Worm (Caenorhabditis elegans): ENCODE results near the gene mpz-6.
"Not testable (repeated sequence)": the region's sequence is repeated elsewhere in the genome, so short reads cannot be mapped to it uniquely, and the experiment has no call there.

Gene mpz-6

ce11 chrII:9407020-9407419, at the start of gene mpz-6:
Gene mpz-6, minus strand, starts transcription at chrII:9407120.
- no peak for TF ChIP-seq ceh-28 (tag; optimal IDR thresholded peaks at IDR 0.05)
- no peak for TF ChIP-seq daf-12 (tag; optimal IDR thresholded peaks at IDR 0.05)
- TF ChIP-seq egl-27 (tag; optimal IDR thresholded peaks at IDR 0.05), result no peak
- no peak for TF ChIP-seq nhr-23 (tag; optimal IDR thresholded peaks at IDR 0.05)

- no peak for TF ChIP-seq ztf-4 (tag; optimal IDR thresholded peaks at IDR 0.05)
- TF ChIP-seq ZK546.5 (tag; optimal IDR thresholded peaks at IDR 0.05), result no peak
- no peak for TF ChIP-seq ceh-28 (tag; optimal IDR thresholded peaks at IDR 0.05)
- TF ChIP-seq hmg-11 (tag; optimal IDR thresholded peaks at IDR 0.05), result no peak
- TF ChIP-seq sea-2 (GFP tag; optimal IDR thresholded peaks at IDR 0.05), result no peak
- no peak for TF ChIP-seq fkh-10 (GFP tag; optimal IDR thresholded peaks at IDR 0.05)
- TF ChIP-seq zag-1 (tag; optimal IDR thresholded peaks at IDR 0.05), result no peak
- no peak for TF ChIP-seq lsy-12 (tag; optimal IDR thresholded peaks at IDR 0.05)
- TF ChIP-seq fkh-2 (tag; optimal IDR thresholded peaks at IDR 0.05), result no peak
- TF ChIP-seq nhr-67 (tag; optimal IDR thresholded peaks at IDR 0.05), result no peak
- no peak for TF ChIP-seq nhr-237 (tag; optimal IDR thresholded peaks at IDR 0.05)
- no peak for TF ChIP-seq fos-1 (tag; optimal IDR thresholded peaks at IDR 0.05)
- no peak for TF ChIP-seq ama-1 (optimal IDR thresholded peaks at IDR 0.05)
- no peak for TF ChIP-seq pqm-1 (tag; optimal IDR thresholded peaks at IDR 0.05)
Observed at ce11 chrII:9454304-9454703, 47.4 kb upstream of the mpz-6 start, which contains the start of gene chil-19. Gene chil-19, minus strand, starts transcription at chrII:9454404.

- TF ChIP-seq nhr-28 (tag; optimal IDR thresholded peaks at IDR 0.05); sea-2 (GFP tag; optimal IDR thresholded peaks at IDR 0.05); pha-4 (tag; optimal IDR thresholded peaks at IDR 0.05): not testable (repeated sequence)
Observed at ce11 chrII:9452172-9452571, 45.3 kb upstream of the mpz-6 start, which contains the start of gene R09D1.12. Gene R09D1.12, minus strand, starts transcription at chrII:9452272.

ce11 chrII:9447965-9448364, 41.0 kb upstream of the mpz-6 start, which contains the start of gene chil-18:
Gene chil-18, plus strand, starts transcription at chrII:9448265.
- TF ChIP-seq elt-2 (tag; optimal IDR thresholded peaks at IDR 0.05), result no peak
- no peak for TF ChIP-seq eor-1 (tag; optimal IDR thresholded peaks at IDR 0.05)
- no peak for TF ChIP-seq fkh-10 (GFP tag; optimal IDR thresholded peaks at IDR 0.05)
- no peak for TF ChIP-seq ztf-11 (tag; optimal IDR thresholded peaks at IDR 0.05)
- no peak for TF ChIP-seq egl-5 (tag; optimal IDR thresholded peaks at IDR 0.05)
- TF ChIP-seq pqm-1 (tag; optimal IDR thresholded peaks at IDR 0.05), result no peak
- no peak for TF ChIP-seq lin-39 (tag; optimal IDR thresholded peaks at IDR 0.05)
- no peak for TF ChIP-seq R02D3.7 (tag; optimal IDR thresholded peaks at IDR 0.05)
- no peak for TF ChIP-seq tbx-2 (tag; optimal IDR thresholded peaks at IDR 0.05)

ce11 chrII:9445368-9445767, 38.4 kb upstream of the mpz-6 start, which contains the start of gene R09D1.13:
Gene R09D1.13, minus strand, starts transcription at chrII:9445468.
- TF ChIP-seq ztf-11 (tag; optimal IDR thresholded peaks at IDR 0.05), result no peak
- no peak for TF ChIP-seq lin-15B (tag; optimal IDR thresholded peaks at IDR 0.05)
- TF ChIP-seq nhr-25 (tag; optimal IDR thresholded peaks at IDR 0.05), result no peak
- no peak for TF ChIP-seq egl-27 (tag; optimal IDR thresholded peaks at IDR 0.05)
- TF ChIP-seq ceh-16 (tag; optimal IDR thresholded peaks at IDR 0.05), result no peak
- TF ChIP-seq daf-12 (tag; optimal IDR thresholded peaks at IDR 0.05), result no peak
- TF ChIP-seq aly-2 (tag; optimal IDR thresholded peaks at IDR 0.05), result no peak
- no peak for TF ChIP-seq nhr-28 (tag; optimal IDR thresholded peaks at IDR 0.05)
- no peak for TF ChIP-seq elt-3 (tag; optimal IDR thresholded peaks at IDR 0.05)
- TF ChIP-seq eor-1 (tag; optimal IDR thresholded peaks at IDR 0.05), result no peak
- TF ChIP-seq mdl-1 (tag; optimal IDR thresholded peaks at IDR 0.05), result no peak
- no peak for TF ChIP-seq snpc-4 (tag; optimal IDR thresholded peaks at IDR 0.05)
- TF ChIP-seq zag-1 (tag; optimal IDR thresholded peaks at IDR 0.05), result no peak
- no peak for TF ChIP-seq pha-4 (tag; optimal IDR thresholded peaks at IDR 0.05)
- TF ChIP-seq ZK546.5 (tag; optimal IDR thresholded peaks at IDR 0.05), result no peak
- no peak for TF ChIP-seq nfya-1 (tag; optimal IDR thresholded peaks at IDR 0.05; ENCODE audit: insufficient read depth)
- no peak for TF ChIP-seq nhr-23 (tag; optimal IDR thresholded peaks at IDR 0.05)

ce11 chrII:9443522-9443921, 36.6 kb upstream of the mpz-6 start, which contains the start of gene chil-15:
Gene chil-15, minus strand, starts transcription at chrII:9443622.
- no peak for TF ChIP-seq mdl-1 (tag; optimal IDR thresholded peaks at IDR 0.05)
- TF ChIP-seq nhr-23 (tag; optimal IDR thresholded peaks at IDR 0.05), result no peak
- TF ChIP-seq ztf-11 (tag; optimal IDR thresholded peaks at IDR 0.05), result no peak
- no peak for TF ChIP-seq fkh-2 (tag; optimal IDR thresholded peaks at IDR 0.05)
- TF ChIP-seq nhr-43 (tag; optimal IDR thresholded peaks at IDR 0.05; ENCODE audit: poor library complexity, severe bottlenecking), result no peak
- no peak for TF ChIP-seq lin-15B (tag; optimal IDR thresholded peaks at IDR 0.05)
- TF ChIP-seq nhr-11 (tag; optimal IDR thresholded peaks at IDR 0.05), result no peak
- no peak for TF ChIP-seq nhr-12 (tag; optimal IDR thresholded peaks at IDR 0.05)
- TF ChIP-seq elt-2 (tag; optimal IDR thresholded peaks at IDR 0.05), result no peak
- no peak for TF ChIP-seq egl-27 (tag; optimal IDR thresholded peaks at IDR 0.05)
- no peak for TF ChIP-seq eor-1 (tag; optimal IDR thresholded peaks at IDR 0.05)
- no peak for TF ChIP-seq fos-1 (tag; optimal IDR thresholded peaks at IDR 0.05)
- no peak for TF ChIP-seq nhr-77 (tag; optimal IDR thresholded peaks at IDR 0.05)
- TF ChIP-seq R02D3.7 (tag; optimal IDR thresholded peaks at IDR 0.05), result no peak
- TF ChIP-seq nhr-237 (tag; optimal IDR thresholded peaks at IDR 0.05), result no peak
- TF ChIP-seq pqm-1 (tag; optimal IDR thresholded peaks at IDR 0.05), result no peak
- TF ChIP-seq hmg-11 (tag; optimal IDR thresholded peaks at IDR 0.05), result no peak

Measured in whole organism, L3 larva.